Fruit fly (Drosophila melanogaster) whole organism, adult: Measurements from ENCODE around the gene Tbca.

Experiments
- CG12768 ChIP-seq: fragments of 200-800 bp; sonication (Bioruptor generic); optimal IDR thresholded peaks from 2 replicates; lab custom pipeline; 2017; ENCODE audit warnings: missing biosample characterization, missing genetic modification characterization, mild to moderate bottlenecking, moderate library complexity, missing genetic modification reagents
- CG14711 ChIP-seq: fragments of 200-800 bp; sonication (Bioruptor generic); optimal IDR thresholded peaks from 2 replicates; lab custom pipeline; 2018; ENCODE audit warnings: missing biosample characterization, mild to moderate bottlenecking, missing genetic modification characterization, moderate library complexity
- CG1620 ChIP-seq: fragments of 200-800 bp; sonication (Bioruptor generic); optimal IDR thresholded peaks from 2 replicates; lab custom pipeline; 2016; ENCODE audit warnings: missing biosample characterization, missing genetic modification characterization
- CG5204 ChIP-seq: fragments of 200-800 bp; sonication (Bioruptor generic); optimal IDR thresholded peaks from 2 replicates; lab custom pipeline; 2016; ENCODE audit warnings: missing biosample characterization, missing genetic modification characterization
- CG7045 ChIP-seq: fragments of 200-800 bp; sonication (Bioruptor generic); optimal IDR thresholded peaks from 2 replicates; lab custom pipeline; 2017; ENCODE audit warnings: missing biosample characterization, mild to moderate bottlenecking, missing genetic modification characterization
- Clk ChIP-seq: fragments of 200-800 bp; sonication (Bioruptor generic); optimal IDR thresholded peaks from 2 replicates; lab custom pipeline; 2017; ENCODE audit warnings: missing biosample characterization, missing genetic modification characterization
- Crg-1 ChIP-seq: fragments of 200-800 bp; sonication (Bioruptor generic); optimal IDR thresholded peaks from 2 replicates; lab custom pipeline; 2016; ENCODE audit warnings: missing biosample characterization, missing genetic modification characterization
- Mnt ChIP-seq: fragments of 200-800 bp; sonication (Bioruptor generic); optimal IDR thresholded peaks from 2 replicates; lab custom pipeline; 2016; ENCODE audit warnings: missing biosample characterization, mild to moderate bottlenecking, missing genetic modification characterization
- bab1 ChIP-seq: fragments of 200-800 bp; sonication (Bioruptor generic); optimal IDR thresholded peaks from 3 replicates; lab custom pipeline; 2019; ENCODE audit warnings: missing biosample characterization, mild to moderate bottlenecking, missing genetic modification characterization, moderate library complexity
- cnc ChIP-seq, 2 experiments: fragments of >200 bp; optimal IDR thresholded peaks; 2 replicates each; lab custom pipeline; 2017
- kay ChIP-seq: fragments of 200-800 bp; sonication (Bioruptor generic); peaks from one replicate; lab custom pipeline; 2016; ENCODE audit warnings: missing biosample characterization, missing genetic modification characterization, borderline replicate concordance
- pad ChIP-seq: fragments of 200-800 bp; sonication (Bioruptor generic); optimal IDR thresholded peaks from 3 replicates; lab custom pipeline; 2017; ENCODE audit warnings: missing biosample characterization, missing genetic modification characterization, mild to moderate bottlenecking, moderate library complexity, missing genetic modification reagents
- tj ChIP-seq: fragments of 200-800 bp; sonication (Bioruptor generic); optimal IDR thresholded peaks from 3 replicates; lab custom pipeline; 2017; ENCODE audit warnings: missing biosample characterization, mild to moderate bottlenecking, missing genetic modification characterization, moderate library complexity

- TF ChIP-seq CG12768 (GFP tag; lab: Kevin White, UChicago) (no peak), CG1620 (GFP tag; lab: Kevin White, UChicago) (no peak), pad (no peak), kay (GFP tag; lab: Kevin White, UChicago) (no peak), bab1 (GFP tag; lab: Kevin White, UChicago) (no peak), CG7045 (GFP tag; lab: Kevin White, UChicago) (no peak), CG14711 (tag; lab: Kevin White, UChicago) (no peak), Clk (GFP tag; lab: Kevin White, UChicago) (no peak), Crg-1 (GFP tag; lab: Kevin White, UChicago) (no peak), cnc (optimal IDR thresholded peaks at IDR 0.05; lab: Kevin White, UChicago) (no peak), Mnt (GFP tag; lab: Kevin White, UChicago) (no peak), CG5204 (GFP tag; lab: Kevin White, UChicago) (no peak), tj (no peak)
Observed at dm6 chr3R:31708240-31708639, 35.0 kb upstream of the Tbca start, which contains the start of gene CG42693.
